Worm (Caenorhabditis elegans) whole organism, midembryonic: ENCODE measurements around the gene srj-5.

Experiments
- T22C8.4 ChIP-seq: fragments of 200-800 bp; sonication (Bioruptor generic); IDR thresholded peaks from 2 replicates; pipeline ENCODE4 v1.3.6; 2022; ENCODE audit warnings: missing genetic modification characterization, missing compliant biosample characterization
- cog-1 ChIP-seq: sonication (generic microtip); optimal IDR thresholded peaks from 2 replicates; lab custom pipeline; 2016; ENCODE audit warnings: missing genetic modification characterization, missing compliant biosample characterization
- flt-1 ChIP-seq: fragments of 200-800 bp; sonication (Bioruptor generic); IDR thresholded peaks from 2 replicates; pipeline ENCODE4 v1.3.6; 2022; ENCODE audit warnings: missing genetic modification characterization, missing compliant biosample characterization
- med-1 ChIP-seq: sonication (generic microtip); optimal IDR thresholded peaks from 2 replicates; lab custom pipeline; 2017; ENCODE audit warnings: missing genetic modification characterization, mild to moderate bottlenecking, missing compliant biosample characterization, antibody characterized with exemption, missing genetic modification reagents; ENCODE audit not compliant: insufficient read depth
- tab-1 ChIP-seq: fragments of 200-800 bp; sonication (Bioruptor generic); IDR thresholded peaks from 2 replicates; pipeline ENCODE4 v1.3.6; 2022; ENCODE audit warnings: missing genetic modification characterization, missing compliant biosample characterization
- ztf-29 ChIP-seq: fragments of 200-800 bp; sonication (Bioruptor generic); IDR thresholded peaks from 2 replicates; pipeline ENCODE4 v1.3.6; 2022; ENCODE audit warnings: missing genetic modification reagents, missing genetic modification characterization, missing compliant biosample characterization

ce11 chrV:624922-625321, 27.9 kb downstream of the srj-5 start, which contains the start of gene srt-17:
- no peak for TF ChIP-seq tab-1
- no peak for TF ChIP-seq flt-1 (GFP tag; lab: Robert Waterston, UW)
- TF ChIP-seq cog-1 (tag; lab: Kevin White, UChicago): no peak
- TF ChIP-seq ztf-29 (GFP tag; lab: Robert Waterston, UW): no peak
- no peak for TF ChIP-seq T22C8.4 (GFP tag; lab: Robert Waterston, UW)
- TF ChIP-seq med-1: no peak
